Comparison of ENCODE assay signal across 1 fruit fly cellular context in the genomic region with DNA sequence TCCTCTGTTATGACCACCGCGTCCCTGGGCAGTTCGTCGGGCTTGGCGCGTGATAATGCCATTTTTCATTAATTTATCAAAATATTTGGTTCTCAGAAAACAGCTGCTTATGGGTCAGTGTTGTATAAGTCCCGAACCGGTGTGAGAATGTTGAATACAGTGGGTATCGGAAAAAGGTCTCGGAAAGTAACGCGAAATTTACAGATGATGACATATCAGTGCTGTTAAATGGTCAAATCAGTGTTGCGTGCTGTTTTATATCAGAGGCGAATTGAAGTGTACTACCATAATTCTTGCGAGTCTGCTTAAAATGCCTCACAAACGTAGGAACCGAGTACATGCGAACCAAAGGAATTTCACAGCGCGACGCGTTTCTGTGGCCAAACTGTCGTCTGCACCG.
TF ChIP-seq lines count a peak whose summit lies in the region.

Gene CG13392, minus strand, starts transcription at position 162 of the 400 bp plus-strand sequence.
Gene Rcd4, plus strand, starts transcription at position 216 of the 400 bp plus-strand sequence.

TF ChIP-seq in whole organism, embryonic, 481 proteins besides CTCF, POLR2A, EP300 and RAD21 (continued from another document and continues in another):
- TF ChIP-seq sr (GFP tag; IDR thresholded peaks at IDR 0.05; lab: Robert Waterston, UW) (no peak), Camta (GFP tag; optimal IDR thresholded peaks at IDR 0.05; lab: Kevin White, UChicago) (peak; percentile 59), H15 (GFP tag; IDR thresholded peaks at IDR 0.05; lab: Robert Waterston, UW) (peak; percentile 56; the same call in 1 of the 3 replicates), gce (GFP tag; IDR thresholded peaks at IDR 0.05; lab: Robert Waterston, UW) (no peak), Sry-δ (GFP tag; optimal IDR thresholded peaks at IDR 0.05; lab: Kevin White, UChicago) (peak; percentile 73), CG9437 (GFP tag; optimal IDR thresholded peaks at IDR 0.05; lab: Kevin White, UChicago) (peak; percentile 34), Eip74EF (GFP tag; optimal IDR thresholded peaks at IDR 0.05; lab: Kevin White, UChicago) (no peak), CG16779 (GFP tag; IDR thresholded peaks at IDR 0.05; lab: Robert Waterston, UW) (peak; percentile 84), CG18764 (GFP tag; optimal IDR thresholded peaks at IDR 0.05; lab: Kevin White, UChicago) (peak; percentile 70), dpn (GFP tag; optimal IDR thresholded peaks at IDR 0.05; lab: Kevin White, UChicago) (peak; percentile 70 to 82), TFAM (GFP tag; optimal IDR thresholded peaks at IDR 0.05; lab: Kevin White, UChicago) (no peak), Hand (GFP tag; optimal IDR thresholded peaks at IDR 0.05; lab: Kevin White, UChicago) (no peak), cwo (GFP tag; optimal IDR thresholded peaks at IDR 0.05; lab: Kevin White, UChicago) (no peak), ac (GFP tag; optimal IDR thresholded peaks at IDR 0.05; lab: Kevin White, UChicago) (no peak), Hr78 (GFP tag; optimal IDR thresholded peaks at IDR 0.05; lab: Kevin White, UChicago) (no peak), Meics (GFP tag; optimal IDR thresholded peaks at IDR 0.05; lab: Kevin White, UChicago) (peak; percentile 62), CG4617 (GFP tag; optimal IDR thresholded peaks at IDR 0.05; lab: Kevin White, UChicago; ENCODE audit: borderline replicate concordance) (peak; percentile 84), Hsf (GFP tag; optimal IDR thresholded peaks at IDR 0.05; lab: Kevin White, UChicago) (peak; percentile 65), Atf-2 (GFP tag; optimal IDR thresholded peaks at IDR 0.05; lab: Kevin White, UChicago) (peak; percentile 31), Lhr (GFP tag; optimal IDR thresholded peaks at IDR 0.05; lab: Kevin White, UChicago) (peak; percentile 35), crc (GFP tag; optimal IDR thresholded peaks at IDR 0.05; lab: Kevin White, UChicago) (peak; percentile 69), CG6689 (GFP tag; IDR thresholded peaks at IDR 0.05; lab: Robert Waterston, UW) (0 out of 2 replicates have a peak, but pooled peaks have one; percentile 27), zfh2 (GFP tag; optimal IDR thresholded peaks at IDR 0.05; lab: Kevin White, UChicago) (peak; percentile 82), eyg (GFP tag; optimal IDR thresholded peaks at IDR 0.05; lab: Kevin White, UChicago) (peak; percentile 10), Elba2 (GFP tag; optimal IDR thresholded peaks at IDR 0.05; lab: Kevin White, UChicago) (no peak), Ptx1 (GFP tag; IDR thresholded peaks at IDR 0.05; lab: Robert Waterston, UW) (peak; percentile 62), dmrt11E (tag; optimal IDR thresholded peaks at IDR 0.05; lab: Kevin White, UChicago) (peak; percentile 21), Dad (GFP tag; optimal IDR thresholded peaks at IDR 0.05; lab: Kevin White, UChicago) (peak; percentile 76), run (tag; optimal IDR thresholded peaks at IDR 0.05; lab: Kevin White, UChicago) (peak; percentile 1), CG31365 (tag; optimal IDR thresholded peaks at IDR 0.05; lab: Kevin White, UChicago) (no peak), gcm (GFP tag; optimal IDR thresholded peaks at IDR 0.05; lab: Kevin White, UChicago) (no peak), CG7839 (tag; optimal IDR thresholded peaks at IDR 0.05; lab: Kevin White, UChicago) (peak; percentile 36), CG8765 (GFP tag; IDR thresholded peaks at IDR 0.05; lab: Robert Waterston, UW) (0 out of 2 replicates have a peak, but pooled peaks have one; percentile 30), ash1 (GFP tag; optimal IDR thresholded peaks at IDR 0.05; lab: Kevin White, UChicago) (peak; percentile 15), Dbx (GFP tag; IDR thresholded peaks at IDR 0.05; lab: Robert Waterston, UW) (peak; percentile 71), CG7372 (GFP tag; IDR thresholded peaks at IDR 0.05; lab: Robert Waterston, UW) (0 out of 2 replicates have a peak, but pooled peaks have one; percentile 12), CG11093 (GFP tag; IDR thresholded peaks at IDR 0.05; lab: Robert Waterston, UW) (no peak), CG17802 (tag; optimal IDR thresholded peaks at IDR 0.05; lab: Kevin White, UChicago) (peak; percentile 23), peb (GFP tag; IDR thresholded peaks at IDR 0.05; lab: Robert Waterston, UW) (no peak), Awh (GFP tag; IDR thresholded peaks at IDR 0.05; lab: Robert Waterston, UW) (no peak), Xbp1 (GFP tag; optimal IDR thresholded peaks at IDR 0.05; lab: Kevin White, UChicago) (peak; percentile 65), bigmax (GFP tag; optimal IDR thresholded peaks at IDR 0.05; lab: Kevin White, UChicago) (peak; percentile 24), knrl (GFP tag; IDR thresholded peaks at IDR 0.05; lab: Robert Waterston, UW; ENCODE audit: partially characterized antibody) (peak; percentile 51; the same call in 2 of the 3 replicates), luna (GFP tag; optimal IDR thresholded peaks at IDR 0.05; lab: Kevin White, UChicago) (peak; percentile 60), CG30403 (GFP tag; optimal IDR thresholded peaks at IDR 0.05; lab: Kevin White, UChicago) (peak; percentile 71), Hmr (GFP tag; optimal IDR thresholded peaks at IDR 0.05; lab: Kevin White, UChicago) (peak; percentile 78), salm (tag; optimal IDR thresholded peaks at IDR 0.05; lab: Kevin White, UChicago) (no peak), CG17568 (GFP tag; optimal IDR thresholded peaks at IDR 0.05; lab: Kevin White, UChicago) (no peak), esg (GFP tag; conservative IDR thresholded peaks at IDR 0.05; lab: Robert Waterston, UW) (0 out of 2 replicates have a peak, but pooled peaks have one; percentile 6), Six4 (GFP tag; optimal IDR thresholded peaks at IDR 0.05; lab: Kevin White, UChicago) (no peak), crol (GFP tag; IDR thresholded peaks at IDR 0.05; lab: Robert Waterston, UW) (no peak), dan (GFP tag; IDR thresholded peaks at IDR 0.05; lab: Robert Waterston, UW) (no peak), Opbp (GFP tag; IDR thresholded peaks at IDR 0.05; lab: Robert Waterston, UW; ENCODE audit: partially characterized antibody) (peak; percentile 77; the same call in 2 of the 3 replicates), grn (GFP tag; optimal IDR thresholded peaks at IDR 0.05; lab: Kevin White, UChicago) (no peak), CHES-1-like (GFP tag; optimal IDR thresholded peaks at IDR 0.05; lab: Kevin White, UChicago) (peak; percentile 79), Spps (tag; optimal IDR thresholded peaks at IDR 0.05; lab: Kevin White, UChicago) (no peak), fd64A (GFP tag; optimal IDR thresholded peaks at IDR 0.05; lab: Kevin White, UChicago) (no peak), NFAT (GFP tag; IDR thresholded peaks at IDR 0.05; lab: Robert Waterston, UW) (peak; percentile 82), CG8359 (GFP tag; optimal IDR thresholded peaks at IDR 0.05; lab: Kevin White, UChicago; ENCODE audit: borderline replicate concordance) (no peak), BtbVII (GFP tag; optimal IDR thresholded peaks at IDR 0.05; lab: Kevin White, UChicago) (no peak), tin (GFP tag; optimal IDR thresholded peaks at IDR 0.05; lab: Kevin White, UChicago) (peak; percentile 72), ase (GFP tag; IDR thresholded peaks at IDR 0.05; lab: Robert Waterston, UW) (no peak), mam (GFP tag; optimal IDR thresholded peaks at IDR 0.05; lab: Kevin White, UChicago) (peak; percentile 84), stc (GFP tag; IDR thresholded peaks at IDR 0.05; lab: Robert Waterston, UW) (no peak), tap (tag; optimal IDR thresholded peaks at IDR 0.05; lab: Kevin White, UChicago) (no peak), CG11696 (GFP tag; IDR thresholded peaks at IDR 0.05; lab: Robert Waterston, UW) (no peak), CG34376 (GFP tag; optimal IDR thresholded peaks at IDR 0.05; lab: Kevin White, UChicago) (peak; percentile 66), bowl (GFP tag; IDR thresholded peaks at IDR 0.05; lab: Robert Waterston, UW) (no peak), CG32772 (GFP tag; IDR thresholded peaks at IDR 0.05; lab: Robert Waterston, UW) (peak; percentile 15; the same call in 1 of the 2 replicates), chif (GFP tag; optimal IDR thresholded peaks at IDR 0.05; lab: Kevin White, UChicago) (peak; percentile 47 to 65), CG3838 (GFP tag; optimal IDR thresholded peaks at IDR 0.05; lab: Kevin White, UChicago) (no peak), pho (GFP tag; optimal IDR thresholded peaks at IDR 0.05; lab: Kevin White, UChicago) (peak; percentile 79), lov (optimal IDR thresholded peaks at IDR 0.05; lab: Kevin White, UChicago) (no peak), lov (GFP tag; IDR thresholded peaks at IDR 0.05; lab: Robert Waterston, UW) (no peak), tna (GFP tag; IDR thresholded peaks at IDR 0.05; lab: Robert Waterston, UW; ENCODE audit: partially characterized antibody) (no peak), slou (GFP tag; optimal IDR thresholded peaks at IDR 0.05; lab: Kevin White, UChicago) (peak; percentile 10), fru (optimal IDR thresholded peaks at IDR 0.05; lab: Kevin White, UChicago) (no peak), CG42726 (GFP tag; IDR thresholded peaks at IDR 0.05; lab: Robert Waterston, UW; ENCODE audit: partially characterized antibody) (no peak), Usf (GFP tag; optimal IDR thresholded peaks at IDR 0.05; lab: Kevin White, UChicago) (no peak), usp (GFP tag; optimal IDR thresholded peaks at IDR 0.05; lab: Kevin White, UChicago) (no peak), fd102C (GFP tag; optimal IDR thresholded peaks at IDR 0.05; lab: Kevin White, UChicago) (no peak), CG11456 (GFP tag; IDR thresholded peaks at IDR 0.05; lab: Robert Waterston, UW) (peak; percentile 78), CG33557 (GFP tag; optimal IDR thresholded peaks at IDR 0.05; lab: Kevin White, UChicago) (peak; percentile 5), CG10267 (tag; optimal IDR thresholded peaks at IDR 0.05; lab: Kevin White, UChicago) (peak; percentile 97), CG6791 (GFP tag; IDR thresholded peaks at IDR 0.05; lab: Robert Waterston, UW; ENCODE audit: partially characterized antibody) (peak; percentile 73), seq (GFP tag; IDR thresholded peaks at IDR 0.05; lab: Robert Waterston, UW) (no peak), cato (GFP tag; optimal IDR thresholded peaks at IDR 0.05; lab: Kevin White, UChicago; ENCODE audit: borderline replicate concordance) (no peak), unc-4 (GFP tag; IDR thresholded peaks at IDR 0.05; lab: Robert Waterston, UW; ENCODE audit: partially characterized antibody) (peak; percentile 54), CG13424 (tag; optimal IDR thresholded peaks at IDR 0.05; lab: Kevin White, UChicago) (peak; percentile 26), CG17912 (GFP tag; optimal IDR thresholded peaks at IDR 0.05; lab: Kevin White, UChicago) (no peak), Sox102F (GFP tag; optimal IDR thresholded peaks at IDR 0.05; lab: Kevin White, UChicago) (peak; percentile 16), onecut (GFP tag; IDR thresholded peaks at IDR 0.05; lab: Robert Waterston, UW) (peak; percentile 49; the same call in 1 of the 2 replicates), jigr1 (GFP tag; IDR thresholded peaks at IDR 0.05; lab: Robert Waterston, UW) (no peak), CG6175 (GFP tag; IDR thresholded peaks at IDR 0.05; lab: Robert Waterston, UW) (no peak), CG4404 (GFP tag; IDR thresholded peaks at IDR 0.05; lab: Robert Waterston, UW) (peak; percentile 48; the same call in 1 of the 2 replicates), CG11398 (GFP tag; optimal IDR thresholded peaks at IDR 0.05; lab: Kevin White, UChicago) (peak; percentile 65), CG16813 (GFP tag; IDR thresholded peaks at IDR 0.05; lab: Robert Waterston, UW; ENCODE audit: partially characterized antibody) (peak; percentile 57), CG18599 (GFP tag; optimal IDR thresholded peaks at IDR 0.05; lab: Kevin White, UChicago) (peak; percentile 75), D19B (GFP tag; optimal IDR thresholded peaks at IDR 0.05; lab: Kevin White, UChicago) (peak; percentile 29), CG13775 (GFP tag; optimal IDR thresholded peaks at IDR 0.05; lab: Kevin White, UChicago) (peak; percentile 21), CG2202 (tag; optimal IDR thresholded peaks at IDR 0.05; lab: Kevin White, UChicago) (peak; percentile 18), CG11723 (GFP tag; optimal IDR thresholded peaks at IDR 0.05; lab: Kevin White, UChicago) (peak; percentile 3), kni (GFP tag; optimal IDR thresholded peaks at IDR 0.05; lab: Kevin White, UChicago) (peak; percentile 64), Bteb2 (GFP tag; optimal IDR thresholded peaks at IDR 0.05; lab: Kevin White, UChicago) (peak; percentile 57), h (optimal IDR thresholded peaks at IDR 0.05; lab: Kevin White, UChicago) (no peak), CG8290 (GFP tag; optimal IDR thresholded peaks at IDR 0.05; lab: Kevin White, UChicago) (peak; percentile 70), CG8290 (tag; optimal IDR thresholded peaks at IDR 0.05; lab: Kevin White, UChicago) (peak; percentile 42 to 96), CG4360 (GFP tag; IDR thresholded peaks at IDR 0.05; lab: Robert Waterston, UW) (no peak), Dip3 (GFP tag; optimal IDR thresholded peaks at IDR 0.05; lab: Kevin White, UChicago) (peak; percentile 79), lbe (GFP tag; optimal IDR thresholded peaks at IDR 0.05; lab: Kevin White, UChicago) (peak; percentile 84), CG10543 (GFP tag; optimal IDR thresholded peaks at IDR 0.05; lab: Kevin White, UChicago) (peak; percentile 61), schlank (tag; optimal IDR thresholded peaks at IDR 0.05; lab: Kevin White, UChicago) (peak; percentile 62), Hr3 (GFP tag; optimal IDR thresholded peaks at IDR 0.05; lab: Kevin White, UChicago) (peak; percentile 25), CG13894 (tag; optimal IDR thresholded peaks at IDR 0.05; lab: Kevin White, UChicago) (peak; percentile 80), Mrtf (GFP tag; IDR thresholded peaks at IDR 0.05; lab: Robert Waterston, UW) (0 out of 3 replicates have a peak, but pooled peaks have one; percentile 34), vvl (GFP tag; IDR thresholded peaks at IDR 0.05; lab: Robert Waterston, UW) (peak; percentile 87), shn (GFP tag; optimal IDR thresholded peaks at IDR 0.05; lab: Kevin White, UChicago) (peak; percentile 71), Hmx (GFP tag; optimal IDR thresholded peaks at IDR 0.05; lab: Kevin White, UChicago) (no peak), bsh (GFP tag; optimal IDR thresholded peaks at IDR 0.05; lab: Kevin White, UChicago) (peak in 1 of 2 experiments; percentile 44), phol (tag; optimal IDR thresholded peaks at IDR 0.05; lab: Kevin White, UChicago) (peak; percentile 7), Rfx (GFP tag; IDR thresholded peaks at IDR 0.05; lab: Robert Waterston, UW) (peak; percentile 88), cad (GFP tag; optimal IDR thresholded peaks at IDR 0.05; lab: Kevin White, UChicago) (no peak), CG6272 (GFP tag; IDR thresholded peaks at IDR 0.05; lab: Robert Waterston, UW) (no peak), CG5245 (GFP tag; optimal IDR thresholded peaks at IDR 0.05; lab: Kevin White, UChicago) (peak; percentile 40), az2 (GFP tag; optimal IDR thresholded peaks at IDR 0.05; lab: Kevin White, UChicago) (peak; percentile 53)
